Fruit fly (Drosophila melanogaster) whole organism, adult: ENCODE measurements around the gene NTPase.

Experiments
- CG11617 ChIP-seq: fragments of 200-800 bp; sonication (Bioruptor generic); optimal IDR thresholded peaks from 2 replicates; lab custom pipeline; 2017; ENCODE audit warnings: mild to moderate bottlenecking, missing biosample characterization, missing genetic modification reagents, missing genetic modification characterization
- CG12768 ChIP-seq: fragments of 200-800 bp; sonication (Bioruptor generic); optimal IDR thresholded peaks from 2 replicates; lab custom pipeline; 2017; ENCODE audit warnings: missing biosample characterization, missing genetic modification characterization, mild to moderate bottlenecking, moderate library complexity, missing genetic modification reagents
- CG14711 ChIP-seq: fragments of 200-800 bp; sonication (Bioruptor generic); optimal IDR thresholded peaks from 2 replicates; lab custom pipeline; 2018; ENCODE audit warnings: missing biosample characterization, mild to moderate bottlenecking, missing genetic modification characterization, moderate library complexity
- CG1620 ChIP-seq: fragments of 200-800 bp; sonication (Bioruptor generic); optimal IDR thresholded peaks from 2 replicates; lab custom pipeline; 2016; ENCODE audit warnings: missing biosample characterization, missing genetic modification characterization
- CG33017 ChIP-seq: fragments of 200-800 bp; sonication (Bioruptor generic); optimal IDR thresholded peaks from 2 replicates; lab custom pipeline; 2018; ENCODE audit warnings: missing biosample characterization, mild to moderate bottlenecking, missing genetic modification characterization, moderate library complexity
- CG5204 ChIP-seq: fragments of 200-800 bp; sonication (Bioruptor generic); optimal IDR thresholded peaks from 2 replicates; lab custom pipeline; 2016; ENCODE audit warnings: missing biosample characterization, missing genetic modification characterization
- CG7045 ChIP-seq: fragments of 200-800 bp; sonication (Bioruptor generic); optimal IDR thresholded peaks from 2 replicates; lab custom pipeline; 2017; ENCODE audit warnings: missing biosample characterization, mild to moderate bottlenecking, missing genetic modification characterization
- CG7101 ChIP-seq: fragments of 200-800 bp; sonication (Bioruptor generic); optimal IDR thresholded peaks from 2 replicates; lab custom pipeline; 2018; ENCODE audit warnings: missing biosample characterization, mild to moderate bottlenecking, missing genetic modification characterization, moderate library complexity
- Clk ChIP-seq: fragments of 200-800 bp; sonication (Bioruptor generic); optimal IDR thresholded peaks from 2 replicates; lab custom pipeline; 2017; ENCODE audit warnings: missing biosample characterization, missing genetic modification characterization
- Crg-1 ChIP-seq: fragments of 200-800 bp; sonication (Bioruptor generic); optimal IDR thresholded peaks from 2 replicates; lab custom pipeline; 2016; ENCODE audit warnings: missing biosample characterization, missing genetic modification characterization
- Hr96 ChIP-seq: fragments of 200-800 bp; sonication (Bioruptor generic); optimal IDR thresholded peaks from 2 replicates; lab custom pipeline; 2016; ENCODE audit warnings: missing biosample characterization, missing genetic modification characterization
- Mnt ChIP-seq: fragments of 200-800 bp; sonication (Bioruptor generic); optimal IDR thresholded peaks from 2 replicates; lab custom pipeline; 2016; ENCODE audit warnings: missing biosample characterization, mild to moderate bottlenecking, missing genetic modification characterization
- bab1 ChIP-seq: fragments of 200-800 bp; sonication (Bioruptor generic); optimal IDR thresholded peaks from 3 replicates; lab custom pipeline; 2019; ENCODE audit warnings: missing biosample characterization, mild to moderate bottlenecking, missing genetic modification characterization, moderate library complexity
- cic ChIP-seq: fragments of 200-800 bp; sonication (Bioruptor generic); optimal IDR thresholded peaks from 2 replicates; lab custom pipeline; 2017; ENCODE audit warnings: missing biosample characterization, mild to moderate bottlenecking, missing genetic modification characterization, moderate library complexity
- cnc ChIP-seq, 2 experiments: fragments of >200 bp; optimal IDR thresholded peaks; 2 replicates each; lab custom pipeline; 2017
- kay ChIP-seq: fragments of 200-800 bp; sonication (Bioruptor generic); peaks from one replicate; lab custom pipeline; 2016; ENCODE audit warnings: missing biosample characterization, missing genetic modification characterization, borderline replicate concordance
- ovo ChIP-seq: fragments of 200-800 bp; sonication (Bioruptor generic); optimal IDR thresholded peaks from 2 replicates; lab custom pipeline; 2016; ENCODE audit warnings: missing biosample characterization, missing genetic modification characterization
- pad ChIP-seq: fragments of 200-800 bp; sonication (Bioruptor generic); optimal IDR thresholded peaks from 3 replicates; lab custom pipeline; 2017; ENCODE audit warnings: missing biosample characterization, missing genetic modification characterization, mild to moderate bottlenecking, moderate library complexity, missing genetic modification reagents
- tj ChIP-seq: fragments of 200-800 bp; sonication (Bioruptor generic); optimal IDR thresholded peaks from 3 replicates; lab custom pipeline; 2017; ENCODE audit warnings: missing biosample characterization, mild to moderate bottlenecking, missing genetic modification characterization, moderate library complexity
- toe ChIP-seq: fragments of 200-800 bp; sonication (Bioruptor generic); optimal IDR thresholded peaks from 2 replicates; lab custom pipeline; 2016; ENCODE audit warnings: missing biosample characterization, missing genetic modification characterization

The NTPase gene

DNA sequence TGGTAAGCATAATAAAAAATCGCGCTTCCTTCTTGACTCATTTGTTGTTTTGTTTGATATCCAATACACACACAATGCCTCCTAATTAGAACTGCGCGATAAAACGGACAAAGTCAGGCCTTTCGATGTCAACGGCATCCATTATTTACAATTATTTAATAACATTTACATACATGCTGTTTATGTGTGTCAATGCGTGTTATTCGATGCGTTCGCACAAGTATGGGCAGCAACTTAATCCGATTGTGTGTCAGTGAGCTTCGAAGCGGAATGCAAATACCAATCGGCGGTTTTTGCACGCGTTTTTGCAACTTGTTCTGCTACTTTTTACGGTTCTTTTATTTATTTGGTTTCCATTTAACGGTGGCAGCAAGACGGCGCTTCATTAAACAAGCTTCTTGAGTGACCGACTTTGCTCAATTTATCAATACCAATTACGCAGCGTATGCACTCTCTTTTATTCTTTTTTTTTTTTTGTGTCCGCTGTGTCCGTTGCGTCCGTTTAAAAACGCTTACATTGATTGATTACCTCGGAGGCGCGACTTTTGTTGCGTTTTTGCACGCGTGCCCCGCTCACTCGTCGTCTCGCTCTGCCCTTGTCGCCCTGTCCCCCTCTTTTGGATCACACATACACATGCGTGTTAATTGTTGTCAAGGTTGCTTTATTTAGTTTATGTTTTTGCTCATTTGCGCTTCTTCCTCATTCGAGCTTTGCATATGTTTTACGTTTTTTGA is 18.8 kb upstream of the NTPase start:
- TF ChIP-seq CG14711 (tag; lab: Kevin White, UChicago) (no peak), ovo (GFP tag; lab: Kevin White, UChicago) (peak; percentile 11), tj (GFP tag; lab: Kevin White, UChicago) (peak; percentile 93)

DNA sequence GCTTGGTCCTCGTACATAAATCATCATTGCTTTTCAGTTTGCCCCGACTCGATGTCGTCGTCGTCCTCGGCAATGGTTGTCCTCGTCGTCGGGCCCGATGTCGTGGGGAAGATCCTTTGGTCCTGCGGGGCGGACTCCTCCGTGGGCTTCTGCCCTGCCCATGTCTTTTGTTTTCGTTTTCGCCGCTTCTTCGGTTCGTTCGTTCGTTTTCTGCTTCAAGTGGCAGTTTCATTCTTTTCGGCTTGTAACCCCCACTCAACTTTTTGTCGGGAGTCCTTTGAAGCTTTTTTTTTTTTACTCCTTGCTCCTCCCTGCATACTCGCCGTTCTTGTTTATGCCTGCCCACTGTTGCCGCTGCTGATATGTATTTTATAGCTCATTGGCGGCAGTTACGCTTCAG is 18.0 kb upstream of the NTPase start:
- TF ChIP-seq Hr96 (GFP tag; lab: Kevin White, UChicago) = no peak
- no peak for TF ChIP-seq bab1 (GFP tag; lab: Kevin White, UChicago)
- TF ChIP-seq CG5204 (GFP tag; lab: Kevin White, UChicago) = no peak
- TF ChIP-seq CG1620 (GFP tag; lab: Kevin White, UChicago) = no peak
- TF ChIP-seq cic (GFP tag; lab: Kevin White, UChicago) = no peak

DNA sequence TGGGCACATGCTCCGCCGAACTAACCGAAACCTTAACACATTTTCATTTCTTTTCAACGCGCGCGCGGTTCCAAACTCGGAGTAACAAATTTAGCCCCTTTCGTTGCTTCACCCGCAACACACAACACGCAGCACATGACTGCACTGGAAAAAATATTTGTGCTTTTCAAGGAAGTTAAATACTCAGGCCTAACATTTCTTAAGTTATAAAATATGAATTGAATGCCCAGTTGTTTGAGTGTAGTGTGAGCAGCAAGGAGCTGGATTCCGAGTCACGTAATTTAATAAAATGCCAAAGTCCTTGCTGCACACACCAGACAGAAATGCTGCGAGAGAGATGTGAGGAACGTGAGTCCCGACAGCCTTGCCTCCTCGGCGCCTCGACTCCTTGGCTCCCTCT is 15.8 kb upstream of the NTPase start:
- no peak for TF ChIP-seq Crg-1 (GFP tag; lab: Kevin White, UChicago)
- TF ChIP-seq CG12768 = no peak
- TF ChIP-seq bab1 (GFP tag; lab: Kevin White, UChicago) = no peak
- no peak for TF ChIP-seq ovo (GFP tag; lab: Kevin White, UChicago)
- TF ChIP-seq CG33017 = no peak
- no peak for TF ChIP-seq CG7101 (tag; lab: Kevin White, UChicago)
- no peak for TF ChIP-seq Clk
- TF ChIP-seq CG11617 (GFP tag; lab: Kevin White, UChicago) = no peak

dm6 chr2L:2900392-2901028 is 14.9 kb upstream of the NTPase start:
- no peak for TF ChIP-seq kay
- TF ChIP-seq CG12768 = peak; percentile 31
- TF ChIP-seq bab1 (GFP tag; lab: Kevin White, UChicago) = no peak
- TF ChIP-seq CG11617 (GFP tag; lab: Kevin White, UChicago) = no peak
- TF ChIP-seq CG7045 = no peak
- peak; percentile 3 for TF ChIP-seq Mnt (GFP tag; lab: Kevin White, UChicago)
- TF ChIP-seq CG33017 = no peak
- no peak for TF ChIP-seq ovo (GFP tag; lab: Kevin White, UChicago)
- no peak for TF ChIP-seq pad (GFP tag; lab: Kevin White, UChicago)
- TF ChIP-seq CG5204 (GFP tag; lab: Kevin White, UChicago) = no peak
- TF ChIP-seq Hr96 (GFP tag; lab: Kevin White, UChicago) = no peak
- TF ChIP-seq cnc (optimal IDR thresholded peaks at IDR 0.05; lab: Kevin White, UChicago) = no peak
- no peak for TF ChIP-seq Crg-1 (GFP tag; lab: Kevin White, UChicago)
- TF ChIP-seq toe (GFP tag; lab: Kevin White, UChicago) = no peak
- TF ChIP-seq CG14711 (tag; lab: Kevin White, UChicago) = no peak
- TF ChIP-seq tj (GFP tag; lab: Kevin White, UChicago) = peak; percentile 84
- peak; percentile 62 for TF ChIP-seq cic (GFP tag; lab: Kevin White, UChicago)
- peak; percentile 3 for TF ChIP-seq Clk

- no peak for TF ChIP-seq ovo (GFP tag; lab: Kevin White, UChicago)
These were observed 12.6 kb upstream of the NTPase start for dm6 chr2L:2898247-2898646.

DNA sequence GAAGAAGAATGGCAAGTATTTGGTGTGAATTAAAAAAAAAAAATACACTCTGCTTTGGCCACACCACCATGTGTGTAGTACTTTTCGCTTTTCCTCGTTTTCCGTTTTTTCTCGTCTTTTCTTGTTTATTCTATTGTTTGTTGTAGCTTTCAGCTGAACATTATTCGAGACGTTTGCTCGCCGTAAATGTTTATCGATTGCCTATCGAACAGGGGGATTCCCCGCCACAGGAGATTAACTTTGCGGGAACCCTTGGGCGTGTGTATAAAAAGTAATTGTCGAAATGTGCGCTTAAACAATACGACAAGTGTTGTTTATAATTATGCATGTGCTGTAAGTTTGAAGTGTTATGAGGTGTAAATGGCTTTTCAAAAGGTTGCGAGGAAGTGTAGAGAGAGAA is 12.1 kb upstream of the NTPase start:
- TF ChIP-seq tj (GFP tag; lab: Kevin White, UChicago) = no peak
- TF ChIP-seq Mnt (GFP tag; lab: Kevin White, UChicago) = no peak
- TF ChIP-seq CG14711 (tag; lab: Kevin White, UChicago) = no peak
- no peak for TF ChIP-seq CG7101 (tag; lab: Kevin White, UChicago)
- no peak for TF ChIP-seq CG11617 (GFP tag; lab: Kevin White, UChicago)
- TF ChIP-seq kay = no peak
- TF ChIP-seq CG33017 = no peak
- TF ChIP-seq bab1 (GFP tag; lab: Kevin White, UChicago) = no peak
- no peak for TF ChIP-seq CG1620 (GFP tag; lab: Kevin White, UChicago)
- TF ChIP-seq Hr96 (GFP tag; lab: Kevin White, UChicago) = no peak
- no peak for TF ChIP-seq Clk
- no peak for TF ChIP-seq cnc (optimal IDR thresholded peaks at IDR 0.05; lab: Kevin White, UChicago)

DNA sequence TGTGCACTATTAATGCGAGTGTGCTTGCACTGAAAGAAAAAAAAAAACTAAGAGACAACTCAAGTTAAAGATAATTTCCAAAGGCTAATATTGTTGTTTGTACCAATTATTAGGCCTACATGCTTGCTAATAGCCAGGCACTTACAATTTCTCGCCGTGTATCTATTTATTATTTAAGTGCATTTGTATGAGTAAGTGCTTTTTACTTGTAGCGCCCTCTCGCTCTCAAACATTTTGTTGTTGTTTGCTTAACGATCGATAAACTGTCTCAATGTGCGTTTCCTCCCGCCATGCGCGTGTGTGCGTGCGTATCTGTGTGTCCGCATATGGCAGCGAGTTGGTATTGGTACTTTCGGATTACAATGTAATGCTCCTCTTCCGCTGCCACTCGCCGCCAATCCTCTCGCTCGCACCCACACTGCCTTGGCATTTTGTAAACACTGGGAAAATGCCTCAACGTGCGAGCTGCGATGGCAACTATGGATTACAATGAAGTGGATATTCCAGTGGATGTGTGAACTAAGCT is 11.4 kb upstream of the NTPase start:
- TF ChIP-seq CG11617 (GFP tag; lab: Kevin White, UChicago) (peak; percentile 9), CG1620 (GFP tag; lab: Kevin White, UChicago) (no peak), CG7101 (tag; lab: Kevin White, UChicago) (peak; percentile 44), CG7045 (peak; percentile 50), Clk (no peak), CG33017 (peak; percentile 56), tj (GFP tag; lab: Kevin White, UChicago) (peak; percentile 7), CG14711 (tag; lab: Kevin White, UChicago) (peak; percentile 8)
